Worm (Caenorhabditis elegans) whole organism, young adult: ENCODE data around the gene smg-4.

Experiments
- B0035.1 ChIP-seq: sonication (generic microtip); optimal IDR thresholded peaks from 2 replicates; lab custom pipeline; 2016; ENCODE audit warnings: missing genetic modification characterization, mild to moderate bottlenecking, missing compliant biosample characterization, missing genotype, missing genetic modification reagents
- B0336.3 ChIP-seq: fragments of 200-800 bp; sonication (Bioruptor generic); IDR thresholded peaks from 2 replicates; pipeline ENCODE4 v1.3.6; 2022; ENCODE audit warnings: missing genetic modification characterization, missing compliant biosample characterization
- C17E4.6 ChIP-seq: fragments of 200-800 bp; sonication (Bioruptor generic); IDR thresholded peaks from 2 replicates; pipeline ENCODE4 v1.3.6; 2022; ENCODE audit warnings: missing genetic modification reagents, missing genetic modification characterization, missing compliant biosample characterization
- F10E7.11 ChIP-seq: sonication (generic microtip); optimal IDR thresholded peaks from 2 replicates; lab custom pipeline; 2017; ENCODE audit warnings: mild to moderate bottlenecking, missing genetic modification characterization, moderate library complexity, missing compliant biosample characterization
- F49E8.2 ChIP-seq: sonication (generic microtip); optimal IDR thresholded peaks from 3 replicates; lab custom pipeline; 2017; ENCODE audit warnings: missing genetic modification characterization, mild to moderate bottlenecking, missing compliant biosample characterization, antibody characterized with exemption, moderate library complexity; ENCODE audit not compliant: insufficient read depth
- F52B5.7 ChIP-seq: sonication (generic microtip); optimal IDR thresholded peaks from 2 replicates; lab custom pipeline; 2016; ENCODE audit warnings: mild to moderate bottlenecking, missing genetic modification characterization, missing compliant biosample characterization
- F57A8.1 ChIP-seq: fragments of 200-800 bp; sonication (Bioruptor generic); optimal IDR thresholded peaks from 2 replicates; lab custom pipeline; 2018; ENCODE audit warnings: mild to moderate bottlenecking, missing genetic modification characterization, moderate library complexity, missing compliant biosample characterization
- K11D2.4 ChIP-seq: fragments of 200-800 bp; sonication (Bioruptor generic); IDR thresholded peaks from 2 replicates; pipeline ENCODE4 v1.3.6; 2022; ENCODE audit warnings: missing genetic modification reagents, missing genetic modification characterization, missing compliant biosample characterization
- T07F8.4 ChIP-seq: sonication (generic microtip); optimal IDR thresholded peaks from 2 replicates; lab custom pipeline; 2016; ENCODE audit warnings: mild to moderate bottlenecking, missing genetic modification characterization, moderate library complexity, missing compliant biosample characterization
- Y53F4B.3 ChIP-seq: fragments of 200-800 bp; sonication (Bioruptor generic); IDR thresholded peaks from 2 replicates; pipeline ENCODE4 v1.3.6; 2022; ENCODE audit warnings: missing genetic modification reagents, missing genetic modification characterization, missing compliant biosample characterization
- Y53G8AR.9 ChIP-seq: fragments of 200-800 bp; sonication (Bioruptor generic); conservative IDR thresholded peaks from 2 replicates; pipeline ENCODE4 v1.3.6; 2022; ENCODE audit warnings: missing genetic modification reagents, missing genetic modification characterization, missing compliant biosample characterization
- Y67H2A.10 ChIP-seq: fragments of 200-800 bp; sonication (Bioruptor generic); conservative IDR thresholded peaks from 2 replicates; pipeline ENCODE4 v1.3.6; 2022; ENCODE audit warnings: missing genetic modification reagents, missing genetic modification characterization, missing compliant biosample characterization
- atf-7 ChIP-seq: sonication (generic microtip); optimal IDR thresholded peaks from 2 replicates; lab custom pipeline; 2017; ENCODE audit warnings: mild to moderate bottlenecking, missing genetic modification characterization, missing compliant biosample characterization
- athp-1 ChIP-seq: sonication (generic microtip); optimal IDR thresholded peaks from 2 replicates; lab custom pipeline; 2017; ENCODE audit warnings: mild to moderate bottlenecking, missing genetic modification characterization, missing compliant biosample characterization
- attf-3 ChIP-seq: fragments of 200-800 bp; sonication (Bioruptor generic); conservative IDR thresholded peaks from 2 replicates; pipeline ENCODE4 v1.3.6; 2022; ENCODE audit warnings: missing genetic modification reagents, missing genetic modification characterization, missing compliant biosample characterization
- attf-5 ChIP-seq: fragments of 200-800 bp; sonication (Bioruptor generic); optimal IDR thresholded peaks from 2 replicates; lab custom pipeline; 2018; ENCODE audit warnings: mild to moderate bottlenecking, missing genetic modification characterization, missing compliant biosample characterization
- cebp-1 ChIP-seq, 2 experiments: fragments of 200-800 bp in 1 of 2; sonication (Bioruptor generic) in 1 of 2; sonication (generic microtip) in 1 of 2; IDR thresholded peaks in 1 of 2; optimal IDR thresholded peaks in 1 of 2; 2 replicates each; pipeline versions ENCODE4 v1.3.6 to Lab custom; 2017 to 2022; ENCODE audit warnings: missing compliant biosample characterization in 2 of 2, missing genetic modification characterization in 2 of 2, mild to moderate bottlenecking in 1 of 2, missing genetic modification reagents in 1 of 2, moderate library complexity in 1 of 2
- ceh-79 ChIP-seq: sonication (generic microtip); optimal IDR thresholded peaks from 2 replicates; lab custom pipeline; 2017; ENCODE audit warnings: mild to moderate bottlenecking, missing genetic modification characterization, missing compliant biosample characterization
- die-1 ChIP-seq: sonication (generic microtip); optimal IDR thresholded peaks from 2 replicates; lab custom pipeline; 2016; ENCODE audit warnings: missing genotype, mild to moderate bottlenecking, missing genetic modification characterization, missing compliant biosample characterization
- egl-44 ChIP-seq: fragments of 200-800 bp; sonication (Bioruptor generic); IDR thresholded peaks from 2 replicates; pipeline ENCODE4 v1.3.6; 2022; ENCODE audit warnings: missing genetic modification reagents, missing genetic modification characterization, missing compliant biosample characterization
- ekl-4 ChIP-seq: fragments of 200-800 bp; sonication (Bioruptor generic); IDR thresholded peaks from 2 replicates; pipeline ENCODE4 v1.3.6; 2022; ENCODE audit warnings: missing genetic modification reagents, missing genetic modification characterization, missing compliant biosample characterization
- ets-4 ChIP-seq: fragments of 200-800 bp; sonication (Bioruptor generic); optimal IDR thresholded peaks from 2 replicates; lab custom pipeline; 2018; ENCODE audit warnings: mild to moderate bottlenecking, missing genetic modification characterization, missing compliant biosample characterization
- hmg-1.2 ChIP-seq: fragments of 200-800 bp; sonication (Bioruptor generic); IDR thresholded peaks from 2 replicates; pipeline ENCODE4 v1.3.6; 2022; ENCODE audit warnings: missing genetic modification reagents, missing genetic modification characterization, missing compliant biosample characterization
- hrde-1 ChIP-seq: sonication (generic microtip); optimal IDR thresholded peaks from 2 replicates; lab custom pipeline; 2016; ENCODE audit warnings: missing genetic modification characterization, mild to moderate bottlenecking, missing compliant biosample characterization, moderate library complexity, missing genotype, missing genetic modification reagents, borderline replicate concordance
- let-607 ChIP-seq, 2 experiments: fragments of 200-800 bp in 1 of 2; sonication (Bioruptor generic) in 1 of 2; sonication (generic microtip) in 1 of 2; optimal IDR thresholded peaks; 2 replicates each; lab custom pipeline; 2016 to 2018; ENCODE audit warnings: mild to moderate bottlenecking in 2 of 2, missing compliant biosample characterization in 2 of 2, missing genetic modification characterization in 2 of 2, moderate library complexity in 2 of 2, missing genotype in 1 of 2
- lin-54 ChIP-seq: fragments of 200-800 bp; sonication (Bioruptor generic); optimal IDR thresholded peaks from 2 replicates; lab custom pipeline; 2018; ENCODE audit warnings: mild to moderate bottlenecking, missing genetic modification characterization, missing compliant biosample characterization
- lir-1 ChIP-seq: fragments of 200-800 bp; sonication (Bioruptor generic); conservative IDR thresholded peaks from 2 replicates; pipeline ENCODE4 v1.3.6; 2022; ENCODE audit warnings: missing genetic modification reagents, missing genetic modification characterization, missing compliant biosample characterization
- lsl-1 ChIP-seq: fragments of 200-800 bp; sonication (Bioruptor generic); optimal IDR thresholded peaks from 2 replicates; lab custom pipeline; 2018; ENCODE audit warnings: mild to moderate bottlenecking, missing genetic modification characterization, moderate library complexity, missing compliant biosample characterization
- madf-3 ChIP-seq: fragments of 200-800 bp; sonication (Bioruptor generic); IDR thresholded peaks from 2 replicates; pipeline ENCODE4 v1.3.6; 2022; ENCODE audit warnings: missing genetic modification reagents, missing genetic modification characterization, missing compliant biosample characterization
- madf-6 ChIP-seq: fragments of 200-800 bp; sonication (Bioruptor generic); IDR thresholded peaks from 2 replicates; pipeline ENCODE4 v1.3.6; 2022; ENCODE audit warnings: missing genetic modification reagents, missing genetic modification characterization, missing compliant biosample characterization
- nfyb-1 ChIP-seq: fragments of 200-800 bp; sonication (Bioruptor generic); IDR thresholded peaks from 2 replicates; pipeline ENCODE4 v1.3.6; 2022; ENCODE audit warnings: missing genetic modification reagents, missing genetic modification characterization, missing compliant biosample characterization
- nhr-27 ChIP-seq: fragments of 200-800 bp; sonication (Bioruptor generic); optimal IDR thresholded peaks from 2 replicates; lab custom pipeline; 2018; ENCODE audit warnings: mild to moderate bottlenecking, missing genetic modification characterization, moderate library complexity, missing compliant biosample characterization
- pbrm-1 ChIP-seq: fragments of 200-800 bp; sonication (Bioruptor generic); IDR thresholded peaks from 2 replicates; pipeline ENCODE4 v1.3.6; 2022; ENCODE audit warnings: missing genetic modification reagents, missing genetic modification characterization, missing compliant biosample characterization
- rec-8 ChIP-seq, 2 experiments: sonication (generic microtip); optimal IDR thresholded peaks; 2 replicates each; lab custom pipeline; 2016; ENCODE audit warnings: mild to moderate bottlenecking in 2 of 2, missing genetic modification characterization in 2 of 2, missing genetic modification reagents in 2 of 2, missing genotype in 2 of 2, missing biosample characterization in 1 of 2, missing compliant biosample characterization in 1 of 2, moderate library complexity in 1 of 2
- repo-1 ChIP-seq: sonication (generic microtip); optimal IDR thresholded peaks from 2 replicates; lab custom pipeline; 2017; ENCODE audit warnings: mild to moderate bottlenecking, missing genetic modification characterization, missing compliant biosample characterization
- snpc-1.1 ChIP-seq: sonication (generic microtip); optimal IDR thresholded peaks from 2 replicates; lab custom pipeline; 2017; ENCODE audit warnings: missing genetic modification characterization, mild to moderate bottlenecking, missing compliant biosample characterization, antibody characterized with exemption, moderate library complexity, missing genotype, missing genetic modification reagents; ENCODE audit not compliant: insufficient read depth
- snpc-1.3 ChIP-seq: sonication (generic microtip); optimal IDR thresholded peaks from 2 replicates; lab custom pipeline; 2017; ENCODE audit warnings: missing genetic modification characterization, mild to moderate bottlenecking, missing compliant biosample characterization, antibody characterized with exemption, moderate library complexity, missing genotype, missing genetic modification reagents; ENCODE audit not compliant: insufficient read depth
- sptf-2 ChIP-seq: fragments of 200-800 bp; sonication (Bioruptor generic); optimal IDR thresholded peaks from 2 replicates; lab custom pipeline; 2018; ENCODE audit warnings: mild to moderate bottlenecking, missing genetic modification characterization, missing compliant biosample characterization
- tbp1 ChIP-seq: fragments of 200-800 bp; sonication (Bioruptor generic); optimal IDR thresholded peaks from 2 replicates; lab custom pipeline; 2018; ENCODE audit warnings: mild to moderate bottlenecking, missing genetic modification characterization, missing compliant biosample characterization
- unc-62 ChIP-seq: fragments of 150-350 bp; optimal IDR thresholded peaks from 2 replicates; lab custom pipeline; 2014; ENCODE audit warnings: missing biosample characterization, missing genetic modification reagents, missing genetic modification characterization
- zim-3 ChIP-seq: sonication (generic microtip); optimal IDR thresholded peaks from 2 replicates; lab custom pipeline; 2017; ENCODE audit warnings: mild to moderate bottlenecking, missing genetic modification characterization, moderate library complexity, missing compliant biosample characterization
- ztf-18 ChIP-seq: sonication (generic microtip); optimal IDR thresholded peaks from 2 replicates; lab custom pipeline; 2016; ENCODE audit warnings: missing genotype, mild to moderate bottlenecking, missing genetic modification characterization, missing compliant biosample characterization
- ztf-3 ChIP-seq: fragments of 200-800 bp; sonication (Bioruptor generic); optimal IDR thresholded peaks from 2 replicates; lab custom pipeline; 2018; ENCODE audit warnings: mild to moderate bottlenecking, missing genetic modification characterization, missing compliant biosample characterization

Gene smg-4

ce11 chrV:9789657-9790261, 12.2 kb upstream of the smg-4 start, which contains the start of gene ztf-7 (continued):
- TF ChIP-seq T07F8.4 (tag; lab: Kevin White, UChicago) (no peak), Y53G8AR.9 (GFP tag; lab: Robert Waterston, UW) (peak; percentile 95), C17E4.6 (GFP tag; lab: Robert Waterston, UW) (peak; percentile 54; the same call in 1 of the 2 replicates), tbp1 (peak; percentile 73), rec-8 (tag; optimal IDR thresholded peaks at IDR 0.05; lab: Kevin White, UChicago) (no peak), F57A8.1 (GFP tag; lab: Kevin White, UChicago) (no peak), repo-1 (peak; percentile 96), ceh-79 (peak; percentile 32), ets-4 (GFP tag; lab: Kevin White, UChicago) (peak; percentile 86), hrde-1 (no peak)

ce11 chrV:9786721-9787131, 9.2 kb upstream of the smg-4 start, which contains the start of gene F46B6.6:
Gene F46B6.6, minus strand, starts transcription at chrV:9786868.
- TF ChIP-seq ztf-3 (peak; percentile 8), unc-62 (GFP tag; lab: Kevin White, UChicago) (no peak), snpc-1.1 (tag; lab: Kevin White, UChicago) (peak; percentile 11), rec-8 (tag; optimal IDR thresholded peaks at IDR 0.05; lab: Kevin White, UChicago) (peak in 1 of 2 experiments; percentile 12), hmg-1.2 (GFP tag; lab: Robert Waterston, UW) (peak; percentile 27; the same call in 1 of the 2 replicates), Y67H2A.10 (GFP tag; lab: Robert Waterston, UW) (no peak), lsl-1 (GFP tag; lab: Kevin White, UChicago) (peak; percentile 12), cebp-1 (GFP tag; IDR thresholded peaks at IDR 0.05; lab: Robert Waterston, UW) (no peak), cebp-1 (tag; optimal IDR thresholded peaks at IDR 0.05; lab: Kevin White, UChicago) (peak; percentile 54), B0336.3 (GFP tag; lab: Robert Waterston, UW) (peak; percentile 47; the same call in 1 of the 2 replicates), nhr-27 (tag; lab: Kevin White, UChicago) (peak; percentile 22), F10E7.11 (tag; lab: Kevin White, UChicago) (peak; percentile 13), repo-1 (peak; percentile 92), ztf-18 (tag; lab: Kevin White, UChicago) (no peak), F52B5.7 (tag; lab: Kevin White, UChicago) (peak; percentile 53), tbp1 (peak; percentile 14), pbrm-1 (GFP tag; lab: Robert Waterston, UW) (0 out of 2 replicates have a peak, but pooled peaks have one; percentile 19), nfyb-1 (0 out of 2 replicates have a peak, but pooled peaks have one; percentile 54), egl-44 (GFP tag; lab: Robert Waterston, UW) (no peak), athp-1 (tag; lab: Kevin White, UChicago) (peak; percentile 62), let-607 (tag; optimal IDR thresholded peaks at IDR 0.05; lab: Kevin White, UChicago) (peak in 1 of 2 experiments; percentile 41), F49E8.2 (tag; lab: Kevin White, UChicago) (peak; percentile 53), atf-7 (tag; lab: Kevin White, UChicago) (peak; percentile 46), madf-6 (GFP tag; lab: Robert Waterston, UW) (peak; percentile 29; the same call in 1 of the 2 replicates), zim-3 (tag; lab: Kevin White, UChicago) (peak; percentile 52), attf-3 (no peak), K11D2.4 (GFP tag; lab: Robert Waterston, UW) (peak; percentile 41; the same call in 1 of the 2 replicates), lin-54 (GFP tag; lab: Kevin White, UChicago) (peak; percentile 21), Y53G8AR.9 (GFP tag; lab: Robert Waterston, UW) (0 out of 2 replicates have a peak, but pooled peaks have one; percentile 57), ekl-4 (GFP tag; lab: Robert Waterston, UW) (peak; percentile 50; the same call in 1 of the 2 replicates), die-1 (tag; lab: Kevin White, UChicago) (peak; percentile 15), B0035.1 (tag; lab: Kevin White, UChicago) (peak; percentile 3), Y53F4B.3 (GFP tag; lab: Robert Waterston, UW) (no peak), lir-1 (GFP tag; lab: Robert Waterston, UW) (no peak; the same call in 1 of the 2 replicates), sptf-2 (GFP tag; lab: Kevin White, UChicago) (no peak), attf-5 (peak; percentile 41), madf-3 (peak; percentile 60; the same call in 1 of the 2 replicates), snpc-1.3 (no peak)
